Fruit fly (Drosophila melanogaster) whole organism, embryonic: Measurements from ENCODE around the gene CG3434.

Experiments
- CG10267 ChIP-seq: fragments of 200-800 bp; sonication (Bioruptor generic); optimal IDR thresholded peaks from 2 replicates; lab custom pipeline; 2018; ENCODE audit warnings: missing biosample characterization, mild to moderate bottlenecking, missing genetic modification characterization, moderate library complexity
- CG10979 ChIP-seq: fragments of 200-800 bp; sonication (Bioruptor generic); optimal IDR thresholded peaks from 2 replicates; lab custom pipeline; 2018; ENCODE audit warnings: missing biosample characterization, mild to moderate bottlenecking, missing genetic modification characterization, moderate library complexity
- CG11093 ChIP-seq: fragments of 200-800 bp; sonication (Bioruptor generic); IDR thresholded peaks from 3 replicates; pipeline ENCODE4 v1.3.6; 2022; ENCODE audit warnings: missing biosample characterization, missing genetic modification characterization
- CG11560 ChIP-seq: fragments of 200-800 bp; sonication (Bioruptor generic); IDR thresholded peaks from 3 replicates; pipeline ENCODE4 v1.3.6; 2022; ENCODE audit warnings: missing biosample characterization, missing genetic modification characterization
- CG13775 ChIP-seq: fragments of 200-800 bp; sonication (Bioruptor generic); optimal IDR thresholded peaks from 3 replicates; lab custom pipeline; 2017; ENCODE audit warnings: missing biosample characterization, mild to moderate bottlenecking, missing genetic modification characterization
- CG13894 ChIP-seq: fragments of 200-800 bp; sonication (Bioruptor generic); optimal IDR thresholded peaks from 3 replicates; lab custom pipeline; 2018; ENCODE audit warnings: missing biosample characterization, mild to moderate bottlenecking, missing genetic modification characterization, moderate library complexity
- CG14014 ChIP-seq: fragments of 200-800 bp; sonication (Bioruptor generic); IDR thresholded peaks from 2 replicates; pipeline ENCODE4 v1.3.6; 2022; ENCODE audit warnings: missing biosample characterization, missing genetic modification characterization
- CG15479 ChIP-seq: fragments of 200-800 bp; sonication (Bioruptor generic); optimal IDR thresholded peaks from 3 replicates; lab custom pipeline; 2019; ENCODE audit warnings: missing biosample characterization, mild to moderate bottlenecking, missing genetic modification characterization, moderate library complexity
- CG16779 ChIP-seq: fragments of 200-800 bp; sonication (Bioruptor generic); IDR thresholded peaks from 2 replicates; pipeline ENCODE4 v1.3.6; 2022; ENCODE audit warnings: missing biosample characterization, missing genetic modification characterization
- CG16815 ChIP-seq: fragments of 200-800 bp; sonication (Bioruptor generic); optimal IDR thresholded peaks from 3 replicates; lab custom pipeline; 2017; ENCODE audit warnings: missing biosample characterization, mild to moderate bottlenecking, missing genetic modification characterization
- CG17612 ChIP-seq: fragments of 200-800 bp; sonication (Bioruptor generic); IDR thresholded peaks from 2 replicates; pipeline ENCODE4 v1.3.6; 2022; ENCODE audit warnings: missing biosample characterization, missing genetic modification characterization
- CG30020 ChIP-seq: fragments of 200-800 bp; optimal IDR thresholded peaks from 2 replicates; lab custom pipeline; 2019; ENCODE audit warnings: missing biosample characterization, mild to moderate bottlenecking, missing genetic modification characterization, moderate library complexity
- CG31365 ChIP-seq: fragments of 200-800 bp; sonication (Bioruptor generic); optimal IDR thresholded peaks from 2 replicates; lab custom pipeline; 2018; ENCODE audit warnings: missing biosample characterization, mild to moderate bottlenecking, missing genetic modification characterization
- CG32532 ChIP-seq: fragments of 200-800 bp; sonication (Bioruptor generic); IDR thresholded peaks from 2 replicates; pipeline ENCODE4 v1.3.6; 2022; ENCODE audit warnings: missing biosample characterization, missing genetic modification characterization
- CG3847 ChIP-seq: fragments of 200-800 bp; sonication (Bioruptor generic); IDR thresholded peaks from 2 replicates; pipeline ENCODE4 v1.3.6; 2022; ENCODE audit warnings: missing biosample characterization, missing genetic modification characterization
- CG4328 ChIP-seq: fragments of 200-800 bp; sonication (Bioruptor generic); optimal IDR thresholded peaks from 3 replicates; lab custom pipeline; 2017; ENCODE audit warnings: missing biosample characterization, missing genetic modification reagents, missing genetic modification characterization
- CG4617 ChIP-seq: fragments of 200-800 bp; sonication (Bioruptor generic); optimal IDR thresholded peaks from 3 replicates; lab custom pipeline; 2016; ENCODE audit warnings: missing biosample characterization, missing genetic modification characterization, borderline replicate concordance
- CG8478 ChIP-seq: fragments of >200 bp; optimal IDR thresholded peaks from 2 replicates; lab custom pipeline; 2018
- CG9727 ChIP-seq: fragments of 200-800 bp; sonication (Bioruptor generic); optimal IDR thresholded peaks from 3 replicates; lab custom pipeline; 2017; ENCODE audit warnings: missing biosample characterization, mild to moderate bottlenecking, missing genetic modification characterization
- Eip74EF ChIP-seq, 2 experiments: fragments of 200-800 bp in 1 of 2; fragments of >200 bp in 1 of 2; sonication (Bioruptor generic) in 1 of 2; optimal IDR thresholded peaks; 2 replicates each; lab custom pipeline; 2017 to 2019; ENCODE audit warnings: missing biosample characterization in 2 of 2, missing genetic modification characterization in 2 of 2, mild to moderate bottlenecking in 1 of 2, moderate library complexity in 1 of 2
- Ets65A ChIP-seq: fragments of 200-800 bp; sonication (Bioruptor generic); peaks from one replicate; lab custom pipeline; 2016; ENCODE audit warnings: missing biosample characterization, missing genetic modification characterization
- Gug ChIP-seq: fragments of 200-800 bp; sonication (Bioruptor generic); IDR thresholded peaks from 4 replicates; pipeline ENCODE4 v1.3.6; 2022; ENCODE audit warnings: missing biosample characterization, missing genetic modification characterization
- HLHmδ ChIP-seq: fragments of 200-800 bp; sonication (Bioruptor generic); optimal IDR thresholded peaks from 2 replicates; lab custom pipeline; 2018; ENCODE audit warnings: missing biosample characterization, mild to moderate bottlenecking, missing genetic modification characterization, moderate library complexity
- Hr51 ChIP-seq, 2 experiments: fragments of 200-800 bp; sonication (Bioruptor generic); optimal IDR thresholded peaks; 2 replicates in 1 of 2; 3 replicates in 1 of 2; lab custom pipeline; 2016 to 2018; ENCODE audit warnings: missing biosample characterization in 2 of 2, missing genetic modification characterization in 2 of 2, mild to moderate bottlenecking in 1 of 2, moderate library complexity in 1 of 2
- Kr ChIP-seq: fragments of 200-800 bp; sonication (Bioruptor generic); optimal IDR thresholded peaks from 2 replicates; lab custom pipeline; 2017; ENCODE audit warnings: missing biosample characterization, mild to moderate bottlenecking, missing genetic modification characterization
- MBD-R2 ChIP-seq: fragments of 200-800 bp; sonication (Bioruptor generic); IDR thresholded peaks from 2 replicates; pipeline ENCODE4 v1.3.6; 2022; ENCODE audit warnings: missing biosample characterization, missing genetic modification characterization
- Poxn ChIP-seq: fragments of 200-800 bp; sonication (Bioruptor generic); IDR thresholded peaks from 2 replicates; pipeline ENCODE4 v1.3.6; 2022; ENCODE audit warnings: missing biosample characterization, missing genetic modification characterization
- ac ChIP-seq: fragments of 200-800 bp; sonication (Bioruptor generic); optimal IDR thresholded peaks from 3 replicates; lab custom pipeline; 2017; ENCODE audit warnings: missing biosample characterization, mild to moderate bottlenecking, missing genetic modification characterization
- amos ChIP-seq: fragments of 200-800 bp; sonication (Bioruptor generic); IDR thresholded peaks from 2 replicates; pipeline ENCODE4 v1.3.6; 2022; ENCODE audit warnings: missing biosample characterization, missing genetic modification characterization; ENCODE audit not compliant: partially characterized antibody
- bab2 ChIP-seq: fragments of 200-800 bp; sonication (Bioruptor generic); optimal IDR thresholded peaks from 2 replicates; lab custom pipeline; 2016; ENCODE audit warnings: missing biosample characterization, missing genetic modification characterization
- cas ChIP-seq: fragments of 200-800 bp; sonication (Bioruptor generic); IDR thresholded peaks from 2 replicates; pipeline ENCODE4 v1.3.6; 2022; ENCODE audit warnings: missing biosample characterization, missing genetic modification characterization
- chinmo ChIP-seq: fragments of 200-800 bp; sonication (Bioruptor generic); IDR thresholded peaks from 4 replicates; pipeline ENCODE4 v1.3.6; 2022; ENCODE audit warnings: missing biosample characterization, missing genetic modification characterization; ENCODE audit not compliant: partially characterized antibody
- ci ChIP-seq: fragments of 200-800 bp; sonication (Bioruptor generic); IDR thresholded peaks from 3 replicates; pipeline ENCODE4 v1.3.6; 2022; ENCODE audit warnings: missing biosample characterization, missing genetic modification characterization
- cwo ChIP-seq: fragments of 200-800 bp; sonication (Bioruptor generic); optimal IDR thresholded peaks from 3 replicates; lab custom pipeline; 2017; ENCODE audit warnings: missing biosample characterization, missing genetic modification characterization, mild to moderate bottlenecking, moderate library complexity, missing genetic modification reagents
- esg ChIP-seq: fragments of 200-800 bp; sonication (Bioruptor generic); conservative IDR thresholded peaks from 2 replicates; pipeline ENCODE4 v1.3.6; 2022; ENCODE audit warnings: missing biosample characterization, missing genetic modification characterization
- gce ChIP-seq: fragments of 200-800 bp; sonication (Bioruptor generic); IDR thresholded peaks from 3 replicates; pipeline ENCODE4 v1.3.6; 2022; ENCODE audit warnings: missing biosample characterization, missing genetic modification characterization
- gem ChIP-seq: fragments of 200-800 bp; sonication (Bioruptor generic); optimal IDR thresholded peaks from 2 replicates; lab custom pipeline; 2019; ENCODE audit warnings: missing biosample characterization, mild to moderate bottlenecking, missing genetic modification characterization, moderate library complexity
- insv ChIP-seq, 2 experiments: fragments of 200-800 bp; sonication (Bioruptor generic); optimal IDR thresholded peaks; 3 replicates each; lab custom pipeline; 2016 to 2018; ENCODE audit warnings: missing biosample characterization in 2 of 2, missing genetic modification characterization in 2 of 2
- lab ChIP-seq: fragments of 200-800 bp; sonication (Bioruptor generic); optimal IDR thresholded peaks from 3 replicates; lab custom pipeline; 2017; ENCODE audit warnings: missing biosample characterization, missing genetic modification characterization, mild to moderate bottlenecking, moderate library complexity, missing genetic modification reagents
- lov ChIP-seq, 2 experiments: fragments of 200-800 bp in 1 of 2; fragments of >200 bp in 1 of 2; sonication (Bioruptor generic) in 1 of 2; IDR thresholded peaks in 1 of 2; optimal IDR thresholded peaks in 1 of 2; 2 replicates in 1 of 2; 3 replicates in 1 of 2; pipeline versions ENCODE4 v1.3.6 to Lab custom; 2017 to 2022; ENCODE audit warnings: missing biosample characterization in 1 of 2, missing genetic modification characterization in 1 of 2
- nerfin-2 ChIP-seq: fragments of 200-800 bp; sonication (Bioruptor generic); IDR thresholded peaks from 2 replicates; pipeline ENCODE4 v1.3.6; 2022; ENCODE audit warnings: missing biosample characterization, missing genetic modification characterization; ENCODE audit not compliant: partially characterized antibody
- oc ChIP-seq: fragments of 200-800 bp; sonication (Bioruptor generic); optimal IDR thresholded peaks from 2 replicates; lab custom pipeline; 2018; ENCODE audit warnings: missing biosample characterization, mild to moderate bottlenecking, missing genetic modification characterization, moderate library complexity
- otp ChIP-seq: fragments of 200-800 bp; sonication (Bioruptor generic); IDR thresholded peaks from 3 replicates; pipeline ENCODE4, ENCODE4 v1.3.6; 2022; ENCODE audit warnings: missing biosample characterization, missing genetic modification characterization
- pb ChIP-seq: fragments of 200-800 bp; sonication (Bioruptor generic); optimal IDR thresholded peaks from 3 replicates; lab custom pipeline; 2016; ENCODE audit warnings: missing biosample characterization, missing genetic modification characterization
- prd ChIP-seq, 3 experiments: fragments of >200 bp in 2 of 3; fragments of 200-800 bp in 1 of 3; sonication (Bioruptor generic) in 1 of 3; optimal IDR thresholded peaks in 2 of 3; IDR thresholded peaks in 1 of 3; 2 replicates in 2 of 3; 3 replicates in 1 of 3; pipeline versions ENCODE4 v1.3.6 to Lab custom; 2017 to 2022; ENCODE audit warnings: missing biosample characterization in 1 of 3, missing genetic modification characterization in 1 of 3
- pzg ChIP-seq: fragments of 200-800 bp; sonication (Bioruptor generic); optimal IDR thresholded peaks from 3 replicates; lab custom pipeline; 2018; ENCODE audit warnings: missing biosample characterization, mild to moderate bottlenecking, missing genetic modification characterization, moderate library complexity
- rib ChIP-seq: fragments of 200-800 bp; sonication (Bioruptor generic); IDR thresholded peaks from 2 replicates; pipeline ENCODE4 v1.3.6; 2022; ENCODE audit warnings: missing biosample characterization, missing genetic modification characterization
- slbo ChIP-seq: fragments of 200-800 bp; sonication (Bioruptor generic); IDR thresholded peaks from 2 replicates; pipeline ENCODE4 v1.3.6; 2022; ENCODE audit warnings: missing biosample characterization, missing genetic modification characterization

The CG3434 gene

dm6 chr3L:9509037-9509830 is 48.6 kb upstream of the CG3434 start, which contains the start of gene CG3408 (continued):
- no peak for TF ChIP-seq Gug
- no peak for TF ChIP-seq insv (GFP tag; optimal IDR thresholded peaks at IDR 0.05; lab: Kevin White, UChicago)
- no peak for TF ChIP-seq gem
- TF ChIP-seq CG13894 (tag; lab: Kevin White, UChicago) = peak; percentile 52
- TF ChIP-seq CG13775 (GFP tag; lab: Kevin White, UChicago) = no peak
- TF ChIP-seq bab2 (GFP tag; lab: Kevin White, UChicago) = no peak
- TF ChIP-seq cwo (GFP tag; lab: Kevin White, UChicago) = no peak
- no peak for TF ChIP-seq prd (optimal IDR thresholded peaks at IDR 0.05; lab: Kevin White, UChicago)
- TF ChIP-seq prd (GFP tag; IDR thresholded peaks at IDR 0.05; lab: Robert Waterston, UW) = no peak
- TF ChIP-seq chinmo (GFP tag; lab: Robert Waterston, UW) = peak; percentile 77; the same call in 1 of the 4 replicates
- TF ChIP-seq ac (GFP tag; lab: Kevin White, UChicago) = no peak
- TF ChIP-seq otp (GFP tag; lab: Robert Waterston, UW) = no peak
- no peak for TF ChIP-seq CG30020 (tag; lab: Kevin White, UChicago)
- no peak for TF ChIP-seq CG32532 (GFP tag; lab: Robert Waterston, UW)
- no peak for TF ChIP-seq nerfin-2 (GFP tag; lab: Robert Waterston, UW)
- TF ChIP-seq CG17612 (GFP tag; lab: Robert Waterston, UW) = no peak
- TF ChIP-seq CG31365 (tag; lab: Kevin White, UChicago) = no peak
- no peak for TF ChIP-seq Ets65A (GFP tag; lab: Kevin White, UChicago)
- peak; percentile 39 for TF ChIP-seq CG10267 (tag; lab: Kevin White, UChicago)
- peak; percentile 24 for TF ChIP-seq pb (GFP tag; lab: Kevin White, UChicago)
- no peak for TF ChIP-seq CG14014 (GFP tag; lab: Robert Waterston, UW)
- no peak; the same call in 1 of the 2 replicates for TF ChIP-seq MBD-R2 (GFP tag; lab: Robert Waterston, UW)
- TF ChIP-seq lab (GFP tag; lab: Kevin White, UChicago) = peak; percentile 35
- TF ChIP-seq lov (optimal IDR thresholded peaks at IDR 0.05; lab: Kevin White, UChicago) = no peak
- no peak for TF ChIP-seq lov (GFP tag; IDR thresholded peaks at IDR 0.05; lab: Robert Waterston, UW)
- peak in 1 of 2 experiments; percentile 77 for TF ChIP-seq Eip74EF (GFP tag; optimal IDR thresholded peaks at IDR 0.05; lab: Kevin White, UChicago)
- TF ChIP-seq CG15479 (GFP tag; lab: Kevin White, UChicago) = no peak
- no peak for TF ChIP-seq CG16815 (GFP tag; lab: Kevin White, UChicago)
- TF ChIP-seq rib = 0 out of 2 replicates have a peak, but pooled peaks have one; percentile 24
- no peak for TF ChIP-seq Kr (GFP tag; lab: Kevin White, UChicago)
- TF ChIP-seq CG4328 (GFP tag; lab: Kevin White, UChicago) = no peak
- TF ChIP-seq CG9727 (GFP tag; lab: Kevin White, UChicago) = no peak
- no peak for TF ChIP-seq CG11093 (GFP tag; lab: Robert Waterston, UW)
- TF ChIP-seq ci (GFP tag; lab: Robert Waterston, UW) = no peak; the same call in 2 of the 3 replicates
- no peak for TF ChIP-seq CG11560 (tag; lab: Robert Waterston, UW)
- TF ChIP-seq cas (GFP tag; lab: Robert Waterston, UW) = no peak
- TF ChIP-seq oc (tag; lab: Kevin White, UChicago) = no peak
- no peak for TF ChIP-seq Poxn
- TF ChIP-seq slbo (GFP tag; lab: Robert Waterston, UW) = no peak
- peak in 1 of 2 experiments; percentile 18 for TF ChIP-seq Hr51 (GFP tag; optimal IDR thresholded peaks at IDR 0.05; lab: Kevin White, UChicago)
- no peak for TF ChIP-seq CG4617 (GFP tag; lab: Kevin White, UChicago)
- no peak for TF ChIP-seq CG16779 (GFP tag; lab: Robert Waterston, UW)
- no peak for TF ChIP-seq CG10979 (tag; lab: Kevin White, UChicago)
- TF ChIP-seq amos (GFP tag; lab: Robert Waterston, UW) = peak; percentile 58; the same call in 1 of the 2 replicates
- peak; percentile 94 for TF ChIP-seq pzg (GFP tag; lab: Kevin White, UChicago)
- TF ChIP-seq CG3847 = no peak
- TF ChIP-seq gce (GFP tag; lab: Robert Waterston, UW) = no peak
- TF ChIP-seq HLHmδ (GFP tag; lab: Kevin White, UChicago) = no peak
- no peak for TF ChIP-seq esg (GFP tag; lab: Robert Waterston, UW)
- TF ChIP-seq CG8478 = no peak
